Worm (Caenorhabditis elegans) whole organism, L1 larva: Measurements from ENCODE around the gene adah-1.

Source experiments
- F16B12.6 ChIP-seq: fragments of 150-350 bp; optimal IDR thresholded peaks from 2 replicates; lab custom pipeline; 2014; ENCODE audit warnings: missing biosample characterization, missing genetic modification characterization
- aha-1 ChIP-seq: fragments of 150-350 bp; optimal IDR thresholded peaks from 2 replicates; lab custom pipeline; 2014; ENCODE audit warnings: missing biosample characterization, missing genetic modification characterization
- alr-1 ChIP-seq: fragments of 200-800 bp; sonication (Bioruptor generic); optimal IDR thresholded peaks from 2 replicates; lab custom pipeline; 2018; ENCODE audit warnings: borderline replicate concordance, mild to moderate bottlenecking, missing genetic modification characterization, missing compliant biosample characterization
- ama-1 ChIP-seq: fragments of 150-350 bp; optimal IDR thresholded peaks from 2 replicates; lab custom pipeline; 2014
- blmp-1 ChIP-seq: fragments of 150-350 bp; optimal IDR thresholded peaks from 2 replicates; lab custom pipeline; 2014; ENCODE audit warnings: missing biosample characterization, missing genetic modification characterization
- ceh-88 ChIP-seq: fragments of 200-800 bp; sonication (Bioruptor generic); IDR thresholded peaks from 2 replicates; pipeline ENCODE4 v1.3.6; 2022; ENCODE audit warnings: missing genetic modification characterization, missing compliant biosample characterization
- ces-1 ChIP-seq: fragments of 150-350 bp; optimal IDR thresholded peaks from 2 replicates; lab custom pipeline; 2014; ENCODE audit warnings: missing biosample characterization, missing genetic modification reagents, missing genetic modification characterization
- dsc-1 ChIP-seq: sonication (generic microtip); optimal IDR thresholded peaks from 2 replicates; lab custom pipeline; 2016; ENCODE audit warnings: mild to moderate bottlenecking, missing genetic modification characterization, missing compliant biosample characterization
- efl-3 ChIP-seq: fragments of 200-800 bp; sonication (Bioruptor generic); optimal IDR thresholded peaks from 2 replicates; lab custom pipeline; 2018; ENCODE audit warnings: mild to moderate bottlenecking, missing genetic modification characterization, missing compliant biosample characterization
- egl-13 ChIP-seq: sonication (generic microtip); optimal IDR thresholded peaks from 2 replicates; lab custom pipeline; 2016; ENCODE audit warnings: missing genotype, missing genetic modification reagents, missing genetic modification characterization, missing compliant biosample characterization
- elt-3 ChIP-seq, 6 experiments: fragments of 150-350 bp in 1 of 6; sonication (generic microtip); optimal IDR thresholded peaks; 2 replicates each; lab custom pipeline; 2017 to 2018; ENCODE audit warnings: missing biosample characterization in 6 of 6, missing genetic modification characterization in 6 of 6, inconsistent platforms in 1 of 6
- fkh-4 ChIP-seq: sonication (generic microtip); optimal IDR thresholded peaks from 2 replicates; lab custom pipeline; 2016; ENCODE audit warnings: missing compliant biosample characterization, missing genetic modification characterization, borderline replicate concordance
- grh-1 ChIP-seq: fragments of 200-800 bp; sonication (Bioruptor generic); IDR thresholded peaks from 2 replicates; pipeline ENCODE4 v1.3.6; 2022; ENCODE audit warnings: missing genetic modification reagents, missing genetic modification characterization, missing compliant biosample characterization
- irx-1 ChIP-seq: sonication (generic microtip); optimal IDR thresholded peaks from 2 replicates; lab custom pipeline; 2016; ENCODE audit warnings: missing genetic modification characterization, missing compliant biosample characterization
- isw-1 ChIP-seq: fragments of 200-800 bp; sonication (Bioruptor generic); IDR thresholded peaks from 2 replicates; pipeline ENCODE4 v1.3.6; 2022; ENCODE audit warnings: missing genetic modification characterization, missing compliant biosample characterization
- lin-13 ChIP-seq: fragments of 150-350 bp; optimal IDR thresholded peaks from 2 replicates; lab custom pipeline; 2014; ENCODE audit warnings: missing biosample characterization, missing genetic modification reagents, missing genetic modification characterization
- lin-14 ChIP-seq: fragments of 200-800 bp; sonication (Bioruptor generic); optimal IDR thresholded peaks from 2 replicates; lab custom pipeline; 2018; ENCODE audit warnings: mild to moderate bottlenecking, missing genetic modification characterization, moderate library complexity, missing compliant biosample characterization
- lin-35 ChIP-seq, 2 experiments: fragments of 150-350 bp; optimal IDR thresholded peaks; 2 replicates each; lab custom pipeline; 2014; ENCODE audit warnings: missing biosample characterization in 2 of 2, missing genetic modification characterization in 2 of 2, missing genetic modification reagents in 2 of 2
- lir-3 ChIP-seq: sonication (generic microtip); optimal IDR thresholded peaks from 2 replicates; lab custom pipeline; 2016; ENCODE audit warnings: mild to moderate bottlenecking, missing genetic modification characterization, moderate library complexity, missing compliant biosample characterization; ENCODE audit not compliant: poor library complexity
- mab-9 ChIP-seq: fragments of 200-800 bp; sonication (Bioruptor generic); IDR thresholded peaks from 2 replicates; pipeline ENCODE4 v1.3.6; 2022; ENCODE audit warnings: missing genetic modification reagents, missing genetic modification characterization, missing compliant biosample characterization
- mef-2 ChIP-seq: fragments of 150-350 bp; optimal IDR thresholded peaks from 2 replicates; lab custom pipeline; 2014; ENCODE audit warnings: missing biosample characterization, missing genetic modification characterization
- mep-1 ChIP-seq: fragments of 150-350 bp; optimal IDR thresholded peaks from 2 replicates; lab custom pipeline; 2014; ENCODE audit warnings: missing biosample characterization, missing genetic modification characterization
- nhr-237 ChIP-seq: fragments of 150-350 bp; optimal IDR thresholded peaks from 2 replicates; lab custom pipeline; 2014; ENCODE audit warnings: missing biosample characterization, missing genetic modification characterization
- nhr-77 ChIP-seq: fragments of 150-350 bp; optimal IDR thresholded peaks from 2 replicates; lab custom pipeline; 2014; ENCODE audit warnings: missing biosample characterization, missing genetic modification characterization
- nhr-85 ChIP-seq: sonication (generic microtip); peaks from one replicate; lab custom pipeline; 2016; ENCODE audit warnings: missing genetic modification characterization, inconsistent platforms, missing compliant biosample characterization
- pqm-1 ChIP-seq: sonication (generic microtip); optimal IDR thresholded peaks from 3 replicates; lab custom pipeline; 2017; ENCODE audit warnings: missing biosample characterization, missing genetic modification characterization
- skn-1 ChIP-seq: fragments of 150-350 bp; optimal IDR thresholded peaks from 2 replicates; lab custom pipeline; 2014; ENCODE audit warnings: missing biosample characterization, missing genetic modification characterization
- snpc-4 ChIP-seq: fragments of 150-350 bp; optimal IDR thresholded peaks from 2 replicates; lab custom pipeline; 2014; ENCODE audit warnings: missing biosample characterization, missing genetic modification characterization
- sox-4 ChIP-seq: sonication (generic microtip); optimal IDR thresholded peaks from 2 replicates; lab custom pipeline; 2016; ENCODE audit warnings: missing genetic modification characterization, missing compliant biosample characterization
- swsn-7 ChIP-seq: sonication (generic microtip); optimal IDR thresholded peaks from 2 replicates; lab custom pipeline; 2016; ENCODE audit warnings: missing genetic modification characterization, missing compliant biosample characterization
- tbx-2 ChIP-seq: sonication (generic microtip); optimal IDR thresholded peaks from 2 replicates; lab custom pipeline; 2016; ENCODE audit warnings: missing genetic modification characterization, missing compliant biosample characterization
- unc-130 ChIP-seq: fragments of 150-350 bp; optimal IDR thresholded peaks from 2 replicates; lab custom pipeline; 2017; ENCODE audit warnings: missing biosample characterization, missing genetic modification characterization, inconsistent platforms
- unc-30 ChIP-seq: sonication (generic microtip); optimal IDR thresholded peaks from 2 replicates; lab custom pipeline; 2017; ENCODE audit warnings: missing biosample characterization, missing genetic modification characterization
- unc-86 ChIP-seq: sonication (generic microtip); optimal IDR thresholded peaks from 2 replicates; lab custom pipeline; 2016; ENCODE audit warnings: missing genetic modification characterization, missing compliant biosample characterization
- vab-15 ChIP-seq: sonication (generic microtip); optimal IDR thresholded peaks from 2 replicates; lab custom pipeline; 2017; ENCODE audit warnings: missing genotype, mild to moderate bottlenecking, missing genetic modification characterization, missing compliant biosample characterization
- zag-1 ChIP-seq: fragments of 150-350 bp; optimal IDR thresholded peaks from 2 replicates; lab custom pipeline; 2014; ENCODE audit warnings: missing biosample characterization, missing genetic modification characterization
- ztf-11 ChIP-seq, 2 experiments: sonication (generic microtip); optimal IDR thresholded peaks; 2 replicates each; lab custom pipeline; 2016 to 2017; ENCODE audit warnings: missing genetic modification characterization in 2 of 2, missing biosample characterization in 1 of 2, missing compliant biosample characterization in 1 of 2
- ztf-4 ChIP-seq: fragments of 150-350 bp; optimal IDR thresholded peaks from 2 replicates; lab custom pipeline; 2014; ENCODE audit warnings: missing biosample characterization, missing genetic modification characterization

The adah-1 gene

DNA sequence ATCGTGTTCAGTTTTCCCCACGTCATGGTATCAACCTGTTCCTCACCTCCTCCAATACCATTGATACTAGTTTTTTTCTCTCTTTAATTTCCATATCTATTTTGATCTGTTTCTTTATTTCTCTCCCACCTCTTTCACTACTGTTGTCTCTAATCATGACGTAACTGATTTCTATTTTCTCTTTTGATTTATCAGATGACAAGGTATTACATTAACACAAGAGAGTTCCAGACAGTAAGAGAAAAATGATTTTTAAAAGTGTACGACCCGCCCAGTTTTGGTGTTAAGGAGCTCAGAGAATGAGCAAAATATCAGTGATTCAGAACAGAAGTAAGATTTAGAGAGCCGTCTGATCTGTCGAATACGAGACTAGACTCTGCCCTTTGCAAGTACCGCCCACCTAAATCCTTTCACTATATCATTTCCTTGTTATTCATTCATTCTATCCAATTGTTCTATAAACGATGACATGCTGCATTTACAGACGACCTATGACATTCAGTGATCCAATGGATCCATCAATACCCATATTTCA, 25.7 kb downstream of the adah-1 start, which contains the start of gene nhr-105 (continued):
- peak; percentile 39 for TF ChIP-seq lin-13

DNA sequence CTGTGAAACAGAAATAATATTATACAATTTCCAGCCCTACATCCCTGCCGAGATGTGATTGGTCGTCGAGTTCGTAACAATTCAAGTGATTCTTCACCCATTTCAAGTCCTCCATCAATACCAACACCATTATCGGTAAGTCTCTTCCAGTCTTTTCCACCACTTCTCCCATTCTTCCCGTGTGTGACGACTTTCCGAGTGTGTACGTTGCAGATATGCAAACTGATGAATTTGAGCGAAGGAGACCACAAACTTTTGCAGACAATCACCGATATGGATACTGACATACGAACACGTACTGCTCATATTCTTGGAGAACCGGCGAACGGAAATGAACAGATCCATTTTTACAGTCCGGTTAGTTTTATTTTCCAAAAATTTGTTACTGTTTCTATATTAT, 27.5 kb downstream of the adah-1 start:
- no peak for TF ChIP-seq zag-1
- TF ChIP-seq fkh-4 (tag; lab: Kevin White, UChicago): no peak
- TF ChIP-seq unc-30 (tag; lab: Kevin White, UChicago): no peak
- no peak for TF ChIP-seq alr-1 (tag; lab: Kevin White, UChicago)
- no peak for TF ChIP-seq efl-3 (GFP tag; lab: Kevin White, UChicago)
- peak; percentile 4 for TF ChIP-seq nhr-85 (tag; lab: Kevin White, UChicago)
- TF ChIP-seq isw-1: no peak
- no peak for TF ChIP-seq nhr-77 (tag; lab: Kevin White, UChicago)
- no peak for TF ChIP-seq lin-35 (GFP tag; optimal IDR thresholded peaks at IDR 0.05; lab: Kevin White, UChicago)
- TF ChIP-seq grh-1 (GFP tag; lab: Robert Waterston, UW): 0 out of 2 replicates have a peak, but pooled peaks have one; percentile 4

DNA sequence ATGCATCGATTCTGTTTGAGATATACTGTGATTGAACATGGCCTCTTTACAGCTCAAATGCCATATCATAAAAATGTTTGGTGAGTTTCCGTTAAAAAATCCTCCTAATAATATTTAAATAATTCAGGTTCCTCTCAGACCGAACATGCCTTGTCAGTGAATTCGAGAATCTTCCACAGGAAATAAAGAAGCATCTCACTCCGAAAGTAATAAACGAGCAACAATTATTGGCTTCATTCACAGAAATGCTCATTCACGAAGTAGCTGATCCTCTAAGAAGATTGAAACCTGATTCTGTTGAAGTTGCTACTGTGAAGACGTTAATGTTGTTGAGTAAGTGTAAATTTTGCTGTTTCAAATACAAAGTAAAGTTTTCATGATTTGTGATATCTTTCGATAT, 28.1 kb downstream of the adah-1 start:
- TF ChIP-seq skn-1 (tag; lab: Kevin White, UChicago) (no peak), swsn-7 (tag; lab: Kevin White, UChicago) (no peak), mef-2 (tag; lab: Kevin White, UChicago) (no peak), alr-1 (tag; lab: Kevin White, UChicago) (no peak), mep-1 (tag; lab: Kevin White, UChicago) (no peak), sox-4 (no peak), ztf-4 (tag; lab: Kevin White, UChicago) (no peak), egl-13 (no peak), ztf-11 (tag; optimal IDR thresholded peaks at IDR 0.05; lab: Kevin White, UChicago) (no peak)

DNA sequence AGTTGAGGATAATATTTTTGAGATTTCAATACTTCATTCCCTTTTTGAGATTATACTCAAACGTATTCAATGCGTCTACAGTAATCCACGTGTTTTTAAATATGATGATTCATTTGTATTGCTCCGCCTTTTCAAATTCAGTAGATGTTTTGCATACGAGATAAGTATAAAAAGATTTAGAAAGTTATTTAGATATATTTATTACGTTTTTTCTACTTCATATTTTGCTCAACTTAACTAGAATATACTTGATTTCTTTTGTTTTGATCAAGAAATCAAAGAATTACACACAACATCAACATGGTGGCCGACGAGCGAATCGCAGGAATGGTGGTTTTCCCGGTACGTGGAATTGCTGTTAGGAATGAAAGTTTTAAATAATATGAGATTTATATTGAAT, 33.7 kb downstream of the adah-1 start, which contains the start of gene srx-50:
srx-50 (plus strand) TSS at position 301 of the 400 bp plus-strand sequence.
- no peak for TF ChIP-seq elt-3 (tag; optimal IDR thresholded peaks at IDR 0.05; lab: Kevin White, UChicago)
- no peak for TF ChIP-seq ceh-88 (GFP tag; lab: Robert Waterston, UW)
- no peak for TF ChIP-seq aha-1
- no peak for TF ChIP-seq vab-15
- no peak for TF ChIP-seq isw-1
- no peak for TF ChIP-seq sox-4
- TF ChIP-seq unc-130 (tag; lab: Kevin White, UChicago): no peak

DNA sequence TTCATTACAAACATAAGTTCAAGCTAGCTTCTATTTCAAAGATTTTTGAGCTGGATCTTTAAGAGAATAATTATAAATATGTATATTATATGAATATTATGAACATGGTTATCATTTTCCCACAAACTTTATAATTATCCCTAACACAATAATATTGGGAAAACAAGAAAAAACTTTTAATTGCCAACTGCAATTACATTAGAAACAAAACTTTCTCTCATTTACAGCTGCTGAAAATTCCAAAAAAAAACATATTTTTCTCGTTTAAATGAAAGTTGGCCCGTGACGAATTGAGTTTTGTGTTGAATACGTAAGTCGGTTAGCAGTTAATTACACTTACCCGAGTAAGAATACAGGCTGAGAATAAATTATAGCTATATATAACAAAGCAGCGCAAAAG, 38.7 kb downstream of the adah-1 start:
- TF ChIP-seq sox-4: no peak
- TF ChIP-seq nhr-85 (tag; lab: Kevin White, UChicago): no peak
- TF ChIP-seq vab-15: no peak
- TF ChIP-seq lir-3 (tag; lab: Kevin White, UChicago): no peak
- TF ChIP-seq nhr-77 (tag; lab: Kevin White, UChicago): no peak
- no peak for TF ChIP-seq unc-86 (tag; lab: Kevin White, UChicago)
- TF ChIP-seq ztf-11 (tag; optimal IDR thresholded peaks at IDR 0.05; lab: Kevin White, UChicago): no peak
- no peak for TF ChIP-seq ces-1 (GFP tag; lab: Kevin White, UChicago)
- no peak for TF ChIP-seq dsc-1 (tag; lab: Kevin White, UChicago)
- TF ChIP-seq mep-1 (tag; lab: Kevin White, UChicago): no peak
- TF ChIP-seq unc-130 (tag; lab: Kevin White, UChicago): no peak
- TF ChIP-seq snpc-4 (tag; lab: Kevin White, UChicago): no peak
- no peak for TF ChIP-seq lin-35 (GFP tag; optimal IDR thresholded peaks at IDR 0.05; lab: Kevin White, UChicago)
- TF ChIP-seq nhr-237: no peak
- no peak for TF ChIP-seq pqm-1 (tag; lab: Kevin White, UChicago)
- TF ChIP-seq, all 84 proteins: peak for 0

DNA sequence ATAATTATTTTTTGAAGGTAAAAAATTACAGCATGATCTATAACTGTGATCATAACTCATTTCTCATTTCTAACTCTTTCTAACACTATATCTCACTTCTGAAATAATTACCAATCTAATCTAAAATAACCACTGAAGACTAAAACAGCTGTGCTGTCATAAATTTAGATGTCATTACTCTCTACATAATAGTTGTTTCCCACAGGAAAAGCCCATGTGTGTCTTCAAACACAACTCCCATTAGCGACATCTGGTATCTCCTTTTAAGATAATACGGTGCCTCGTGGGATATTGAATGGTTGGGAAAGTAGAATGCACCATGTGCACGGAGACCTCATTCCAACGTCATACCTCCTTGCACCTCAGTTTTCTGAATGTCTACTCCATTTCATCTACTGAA, 41.0 kb downstream of the adah-1 start, which contains the start of gene Y43B11AL.1:
Y43B11AL.1 (plus strand) TSS at position 301 of the 400 bp plus-strand sequence.
- no peak for TF ChIP-seq lin-14 (GFP tag; lab: Kevin White, UChicago)
- TF ChIP-seq ama-1 (lab: Kevin White, UChicago): no peak
- TF ChIP-seq zag-1: no peak
- TF ChIP-seq irx-1 (tag; lab: Kevin White, UChicago): no peak
- TF ChIP-seq tbx-2: no peak
- TF ChIP-seq F16B12.6 (tag; lab: Kevin White, UChicago): no peak
- no peak for TF ChIP-seq elt-3 (tag; optimal IDR thresholded peaks at IDR 0.05; lab: Kevin White, UChicago)
- no peak for TF ChIP-seq mab-9 (GFP tag; lab: Robert Waterston, UW)
- TF ChIP-seq blmp-1 (tag; lab: Kevin White, UChicago): no peak
